Worm (Caenorhabditis elegans) whole organism, L3 larva: Measurements from ENCODE around the gene moc-2.

Experiments used
- pqm-1 ChIP-seq: fragments of 150-350 bp; optimal IDR thresholded peaks from 2 replicates; lab custom pipeline; 2017; ENCODE audit warnings: missing biosample characterization, missing genetic modification characterization, inconsistent platforms
- ztf-11 ChIP-seq: fragments of 150-350 bp; optimal IDR thresholded peaks from 2 replicates; lab custom pipeline; 2014; ENCODE audit warnings: missing biosample characterization, missing genetic modification characterization

DNA sequence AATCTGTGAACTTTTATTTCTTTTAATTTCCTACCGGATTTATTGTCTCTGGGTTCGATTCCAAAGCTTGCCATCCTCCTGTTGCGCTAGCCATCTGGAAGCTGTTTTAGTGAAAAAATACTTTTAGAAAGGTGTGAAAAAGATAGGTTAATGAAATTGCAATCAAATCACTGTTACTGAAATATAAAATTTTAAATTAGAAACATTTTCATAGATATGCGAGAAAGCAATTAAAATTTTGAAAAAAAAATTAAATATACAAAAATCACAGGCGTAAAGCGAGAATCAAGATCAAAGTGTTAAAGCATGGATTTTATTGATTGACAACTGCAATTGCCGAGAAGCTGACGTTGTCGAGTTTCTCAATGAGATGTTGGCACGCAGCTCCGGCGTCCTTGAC, 5.7 kb upstream of the moc-2 start, which contains the start of gene ubh-2:
- TF ChIP-seq pqm-1 (tag; lab: Kevin White, UChicago) (no peak), ztf-11 (no peak)
